Fruit fly (Drosophila melanogaster) whole organism, embryonic: ENCODE results near the gene CG32379.

Experiments used
- Asciz ChIP-seq: fragments of 200-800 bp; sonication (Bioruptor generic); optimal IDR thresholded peaks from 2 replicates; lab custom pipeline; 2017; ENCODE audit warnings: missing biosample characterization, mild to moderate bottlenecking, missing genetic modification characterization, missing genetic modification reagents
- Atf-2 ChIP-seq: fragments of 200-800 bp; sonication (Bioruptor generic); optimal IDR thresholded peaks from 2 replicates; lab custom pipeline; 2016; ENCODE audit warnings: missing biosample characterization, missing genetic modification characterization
- Awh ChIP-seq: fragments of 200-800 bp; sonication (Bioruptor generic); IDR thresholded peaks from 2 replicates; pipeline ENCODE4, ENCODE4 v1.3.6; 2022; ENCODE audit warnings: missing biosample characterization, missing genetic modification characterization
- Bgb ChIP-seq: fragments of 200-800 bp; sonication (Bioruptor generic); IDR thresholded peaks from 2 replicates; pipeline ENCODE4 v1.3.6; 2022; ENCODE audit warnings: missing biosample characterization, missing genetic modification characterization; ENCODE audit not compliant: partially characterized antibody
- CG10321 ChIP-seq: fragments of 200-800 bp; sonication (Bioruptor generic); IDR thresholded peaks from 2 replicates; pipeline ENCODE4 v1.3.6; 2022; ENCODE audit warnings: missing biosample characterization, missing genetic modification characterization
- CG10462 ChIP-seq: fragments of 200-800 bp; sonication (Bioruptor generic); optimal IDR thresholded peaks from 2 replicates; lab custom pipeline; 2016; ENCODE audit warnings: missing biosample characterization, missing genetic modification characterization
- CG12104 ChIP-seq: fragments of 200-800 bp; sonication (Bioruptor generic); optimal IDR thresholded peaks from 3 replicates; lab custom pipeline; 2016; ENCODE audit warnings: missing biosample characterization, missing genetic modification characterization
- CG13123 ChIP-seq: fragments of 200-800 bp; sonication (Bioruptor generic); optimal IDR thresholded peaks from 2 replicates; lab custom pipeline; 2016; ENCODE audit warnings: missing biosample characterization, missing genetic modification characterization
- CG13624 ChIP-seq: fragments of 200-800 bp; sonication (Bioruptor generic); optimal IDR thresholded peaks from 2 replicates; lab custom pipeline; 2016; ENCODE audit warnings: missing biosample characterization, missing genetic modification characterization
- CG15601 ChIP-seq: fragments of 200-800 bp; sonication (Bioruptor generic); optimal IDR thresholded peaks from 3 replicates; lab custom pipeline; 2019; ENCODE audit warnings: missing biosample characterization, mild to moderate bottlenecking, missing genetic modification characterization, moderate library complexity
- CG1792 ChIP-seq: fragments of 200-800 bp; sonication (Bioruptor generic); optimal IDR thresholded peaks from 2 replicates; lab custom pipeline; 2016; ENCODE audit warnings: missing biosample characterization, missing genetic modification characterization
- CG18011 ChIP-seq: fragments of 200-800 bp; sonication (Bioruptor generic); optimal IDR thresholded peaks from 2 replicates; lab custom pipeline; 2017; ENCODE audit warnings: missing biosample characterization, missing genetic modification characterization, mild to moderate bottlenecking, moderate library complexity, missing genotype
- CG1832 ChIP-seq: fragments of 200-800 bp; sonication (Bioruptor generic); optimal IDR thresholded peaks from 2 replicates; lab custom pipeline; 2017; ENCODE audit warnings: missing biosample characterization, mild to moderate bottlenecking, missing genetic modification characterization, inconsistent platforms
- CG30431 ChIP-seq: fragments of 200-800 bp; sonication (Bioruptor generic); optimal IDR thresholded peaks from 2 replicates; lab custom pipeline; 2017; ENCODE audit warnings: missing biosample characterization, missing genetic modification characterization
- CG31365 ChIP-seq: fragments of 200-800 bp; sonication (Bioruptor generic); optimal IDR thresholded peaks from 2 replicates; lab custom pipeline; 2018; ENCODE audit warnings: missing biosample characterization, mild to moderate bottlenecking, missing genetic modification characterization
- CG32767 ChIP-seq: fragments of 200-800 bp; sonication (Bioruptor generic); IDR thresholded peaks from 2 replicates; pipeline ENCODE4 v1.3.6; 2022; ENCODE audit warnings: missing biosample characterization, missing genetic modification characterization
- CG34224 ChIP-seq: fragments of 200-800 bp; sonication (Bioruptor generic); IDR thresholded peaks from 3 replicates; pipeline ENCODE4 v1.3.6; 2022; ENCODE audit warnings: missing biosample characterization, missing genetic modification characterization; ENCODE audit not compliant: partially characterized antibody
- CG34422 ChIP-seq: fragments of 200-800 bp; sonication (Bioruptor generic); IDR thresholded peaks from 3 replicates; pipeline ENCODE4 v1.3.6; 2022; ENCODE audit warnings: missing biosample characterization, missing genetic modification characterization
- CG4854 ChIP-seq: fragments of 200-800 bp; sonication (Bioruptor generic); optimal IDR thresholded peaks from 2 replicates; lab custom pipeline; 2016; ENCODE audit warnings: missing biosample characterization, missing genetic modification characterization, inconsistent platforms
- CG6272 ChIP-seq: fragments of 200-800 bp; sonication (Bioruptor generic); IDR thresholded peaks from 2 replicates; pipeline ENCODE4 v1.3.6; 2022; ENCODE audit warnings: missing biosample characterization, missing genetic modification characterization
- CG6689 ChIP-seq: fragments of 200-800 bp; sonication (Bioruptor generic); IDR thresholded peaks from 2 replicates; pipeline ENCODE4 v1.3.6; 2022; ENCODE audit warnings: missing biosample characterization, missing genetic modification characterization
- CG7839 ChIP-seq: fragments of 200-800 bp; sonication (Bioruptor generic); optimal IDR thresholded peaks from 3 replicates; lab custom pipeline; 2018; ENCODE audit warnings: missing biosample characterization, mild to moderate bottlenecking, missing genetic modification characterization, moderate library complexity
- CG8765 ChIP-seq: fragments of 200-800 bp; sonication (Bioruptor generic); IDR thresholded peaks from 2 replicates; pipeline ENCODE4 v1.3.6; 2022; ENCODE audit warnings: missing biosample characterization, missing genetic modification characterization
- CG8924 ChIP-seq: fragments of 200-800 bp; optimal IDR thresholded peaks from 3 replicates; lab custom pipeline; 2019; ENCODE audit warnings: missing biosample characterization, mild to moderate bottlenecking, missing genetic modification characterization, moderate library complexity
- CG9876 ChIP-seq: fragments of 200-800 bp; sonication (Bioruptor generic); optimal IDR thresholded peaks from 2 replicates; lab custom pipeline; 2016; ENCODE audit warnings: missing biosample characterization, missing genetic modification characterization
- Chrac-16 ChIP-seq: fragments of 200-800 bp; sonication (Bioruptor generic); optimal IDR thresholded peaks from 3 replicates; lab custom pipeline; 2016; ENCODE audit warnings: missing biosample characterization, missing genetic modification characterization
- HLH4C ChIP-seq: fragments of 200-800 bp; sonication (Bioruptor generic); IDR thresholded peaks from 3 replicates; pipeline ENCODE4 v1.3.6; 2022; ENCODE audit warnings: missing biosample characterization, missing genetic modification characterization; ENCODE audit not compliant: partially characterized antibody
- HLH54F ChIP-seq: fragments of 200-800 bp; sonication (Bioruptor generic); optimal IDR thresholded peaks from 3 replicates; lab custom pipeline; 2016; ENCODE audit warnings: missing biosample characterization, missing genetic modification characterization
- HmgD ChIP-seq: fragments of 200-800 bp; sonication (Bioruptor generic); optimal IDR thresholded peaks from 3 replicates; lab custom pipeline; 2016; ENCODE audit warnings: missing biosample characterization, missing genetic modification characterization
- Kr ChIP-seq: fragments of 200-800 bp; sonication (Bioruptor generic); optimal IDR thresholded peaks from 2 replicates; lab custom pipeline; 2017; ENCODE audit warnings: missing biosample characterization, mild to moderate bottlenecking, missing genetic modification characterization
- Med ChIP-seq: fragments of 200-800 bp; sonication (Bioruptor generic); peaks from one replicate; lab custom pipeline; 2016; ENCODE audit warnings: missing biosample characterization, missing genetic modification characterization, mild to moderate bottlenecking, inconsistent platforms, moderate library complexity
- Meics ChIP-seq: fragments of 200-800 bp; sonication (Bioruptor generic); optimal IDR thresholded peaks from 2 replicates; lab custom pipeline; 2017; ENCODE audit warnings: missing biosample characterization, mild to moderate bottlenecking, missing genetic modification characterization
- Oaz ChIP-seq: fragments of 200-800 bp; sonication (Bioruptor generic); IDR thresholded peaks from 2 replicates; pipeline ENCODE4 v1.3.6; 2022; ENCODE audit warnings: missing biosample characterization, missing genetic modification characterization
- Optix ChIP-seq: fragments of 200-800 bp; sonication (Bioruptor generic); IDR thresholded peaks from 3 replicates; pipeline ENCODE4 v1.3.6; 2022; ENCODE audit warnings: missing biosample characterization, missing genetic modification characterization
- Ptx1 ChIP-seq: fragments of 200-800 bp; sonication (Bioruptor generic); IDR thresholded peaks from 2 replicates; pipeline ENCODE4 v1.3.6; 2022; ENCODE audit warnings: missing biosample characterization, missing genetic modification characterization
- Scr ChIP-seq: fragments of 200-800 bp; sonication (Bioruptor generic); IDR thresholded peaks from 2 replicates; pipeline ENCODE4 v1.3.6; 2022; ENCODE audit warnings: missing biosample characterization, missing genetic modification characterization; ENCODE audit not compliant: partially characterized antibody
- TFAM ChIP-seq: fragments of 200-800 bp; sonication (Bioruptor generic); optimal IDR thresholded peaks from 2 replicates; lab custom pipeline; 2017; ENCODE audit warnings: missing biosample characterization, missing genetic modification characterization, inconsistent platforms
- Trl ChIP-seq, 3 experiments: fragments of >200 bp in 2 of 3; fragments of 200-800 bp in 1 of 3; sonication (Bioruptor generic) in 1 of 3; optimal IDR thresholded peaks; 2 replicates in 1 of 3; 3 replicates in 2 of 3; lab custom pipeline; 2016 to 2017; ENCODE audit warnings: missing biosample characterization in 1 of 3, missing genetic modification characterization in 1 of 3
- ase ChIP-seq: fragments of 200-800 bp; sonication (Bioruptor generic); IDR thresholded peaks from 3 replicates; pipeline ENCODE4 v1.3.6; 2022; ENCODE audit warnings: missing biosample characterization, missing genetic modification characterization
- cad ChIP-seq: fragments of >200 bp; optimal IDR thresholded peaks from 2 replicates; lab custom pipeline; 2017; ENCODE audit warnings: missing biosample characterization, missing genetic modification characterization
- caup ChIP-seq: fragments of 200-800 bp; sonication (Bioruptor generic); optimal IDR thresholded peaks from 3 replicates; lab custom pipeline; 2017; ENCODE audit warnings: missing biosample characterization, mild to moderate bottlenecking, missing genetic modification characterization, moderate library complexity; ENCODE audit not compliant: severe bottlenecking
- dpn ChIP-seq, 2 experiments: fragments of 200-800 bp; sonication (Bioruptor generic); optimal IDR thresholded peaks; 3 replicates each; lab custom pipeline; 2016; ENCODE audit warnings: missing biosample characterization in 2 of 2, missing genetic modification characterization in 2 of 2
- fru ChIP-seq: fragments of >200 bp; optimal IDR thresholded peaks from 2 replicates; lab custom pipeline; 2017
- klu ChIP-seq: fragments of 200-800 bp; sonication (Bioruptor generic); IDR thresholded peaks from 2 replicates; pipeline ENCODE4 v1.3.6; 2022; ENCODE audit warnings: missing biosample characterization, missing genetic modification characterization
- luna ChIP-seq: fragments of 200-800 bp; sonication (Bioruptor generic); optimal IDR thresholded peaks from 2 replicates; lab custom pipeline; 2016; ENCODE audit warnings: missing biosample characterization, missing genetic modification characterization
- pb ChIP-seq: fragments of 200-800 bp; sonication (Bioruptor generic); optimal IDR thresholded peaks from 3 replicates; lab custom pipeline; 2016; ENCODE audit warnings: missing biosample characterization, missing genetic modification characterization
- pfk ChIP-seq: fragments of 200-800 bp; sonication (Bioruptor generic); optimal IDR thresholded peaks from 2 replicates; lab custom pipeline; 2018; ENCODE audit warnings: missing biosample characterization, mild to moderate bottlenecking, missing genetic modification characterization, moderate library complexity
- pho ChIP-seq: fragments of 200-800 bp; sonication (Bioruptor generic); optimal IDR thresholded peaks from 2 replicates; lab custom pipeline; 2016; ENCODE audit warnings: missing biosample characterization, missing genetic modification characterization
- usp ChIP-seq: fragments of >200 bp; optimal IDR thresholded peaks from 2 replicates; lab custom pipeline; 2017; ENCODE audit warnings: missing biosample characterization, missing genetic modification characterization
- zf30C ChIP-seq: fragments of 200-800 bp; sonication (Bioruptor generic); optimal IDR thresholded peaks from 3 replicates; lab custom pipeline; 2018; ENCODE audit warnings: missing biosample characterization, mild to moderate bottlenecking, missing genetic modification characterization
- zfh2 ChIP-seq: fragments of 200-800 bp; sonication (Bioruptor generic); optimal IDR thresholded peaks from 2 replicates; lab custom pipeline; 2016; ENCODE audit warnings: missing biosample characterization, missing genetic modification characterization

Gene CG32379

dm6 chr3L:7360324-7360852 lies 35.8 kb upstream of the CG32379 start, which contains the start of gene Sec63 (continued):
- TF ChIP-seq HLH4C (GFP tag; lab: Robert Waterston, UW): peak; percentile 89
- no peak for TF ChIP-seq TFAM (GFP tag; lab: Kevin White, UChicago)
- TF ChIP-seq CG4854: no peak
- TF ChIP-seq CG34224 (GFP tag; lab: Robert Waterston, UW): peak; percentile 63
- TF ChIP-seq CG6272 (GFP tag; lab: Robert Waterston, UW): peak; percentile 53
- peak; percentile 38 for TF ChIP-seq Chrac-16 (GFP tag; lab: Kevin White, UChicago)
- TF ChIP-seq Awh (GFP tag; lab: Robert Waterston, UW): 0 out of 2 replicates have a peak, but pooled peaks have one; percentile 29
- TF ChIP-seq Bgb (GFP tag; lab: Robert Waterston, UW): peak; percentile 93
- peak; percentile 93 for TF ChIP-seq pfk (GFP tag; lab: Kevin White, UChicago)
- no peak for TF ChIP-seq pho (GFP tag; lab: Kevin White, UChicago)
- TF ChIP-seq Ptx1: peak; percentile 59
- TF ChIP-seq HmgD (GFP tag; lab: Kevin White, UChicago): peak; percentile 53
- TF ChIP-seq Oaz (GFP tag; lab: Robert Waterston, UW): no peak
- peak; percentile 46 for TF ChIP-seq CG13123
- peak; percentile 69 for TF ChIP-seq Meics (GFP tag; lab: Kevin White, UChicago)
- TF ChIP-seq usp (GFP tag; lab: Kevin White, UChicago): no peak
- TF ChIP-seq cad (GFP tag; lab: Kevin White, UChicago): no peak
- TF ChIP-seq pb: peak; percentile 11
- no peak for TF ChIP-seq CG1792
- TF ChIP-seq CG15601: peak; percentile 50
- TF ChIP-seq luna: peak; percentile 22
- no peak for TF ChIP-seq fru (lab: Kevin White, UChicago)
- no peak for TF ChIP-seq CG30431 (GFP tag; lab: Kevin White, UChicago)
- peak; percentile 22 for TF ChIP-seq Asciz
- peak; percentile 79 for TF ChIP-seq Scr (GFP tag; lab: Robert Waterston, UW)
- peak; percentile 60 for TF ChIP-seq Med
- TF ChIP-seq CG8924 (tag; lab: Kevin White, UChicago): peak; percentile 36
- TF ChIP-seq klu (GFP tag; lab: Robert Waterston, UW): no peak
- TF ChIP-seq CG12104 (GFP tag; lab: Kevin White, UChicago): no peak
- TF ChIP-seq caup (GFP tag; lab: Kevin White, UChicago): peak; percentile 27
- TF ChIP-seq CG32767 (GFP tag; lab: Robert Waterston, UW): peak; percentile 20; the same call in 1 of the 2 replicates
- no peak for TF ChIP-seq CG1832
- peak; percentile 79 for TF ChIP-seq CG6689
- TF ChIP-seq zf30C (GFP tag; lab: Kevin White, UChicago): peak; percentile 3
- no peak for TF ChIP-seq CG10462 (GFP tag; lab: Kevin White, UChicago)
- peak; percentile 41 to 63 for TF ChIP-seq dpn (GFP tag; optimal IDR thresholded peaks at IDR 0.05; lab: Kevin White, UChicago)
- peak; percentile 49 for TF ChIP-seq CG7839
- TF ChIP-seq ase (GFP tag; lab: Robert Waterston, UW): peak; percentile 42; the same call in 1 of the 3 replicates
- peak; percentile 6 for TF ChIP-seq HLH54F
- TF ChIP-seq CG9876 (GFP tag; lab: Kevin White, UChicago): no peak
- no peak for TF ChIP-seq CG31365
- no peak for TF ChIP-seq CG8765 (GFP tag; lab: Robert Waterston, UW)
- no peak for TF ChIP-seq Atf-2 (GFP tag; lab: Kevin White, UChicago)
- TF ChIP-seq Trl (optimal IDR thresholded peaks at IDR 0.05; lab: Kevin White, UChicago): no peak
- no peak for TF ChIP-seq Trl (GFP tag; optimal IDR thresholded peaks at IDR 0.05; lab: Kevin White, UChicago)
- TF ChIP-seq zfh2 (GFP tag; lab: Kevin White, UChicago): peak; percentile 22
- no peak for TF ChIP-seq Optix (GFP tag; lab: Robert Waterston, UW)
- peak; percentile 36 for TF ChIP-seq CG13624 (GFP tag; lab: Kevin White, UChicago)
- TF ChIP-seq CG18011 (GFP tag; lab: Kevin White, UChicago): no peak
- no peak for TF ChIP-seq CG10321 (GFP tag; lab: Robert Waterston, UW)
- no peak for TF ChIP-seq Kr (GFP tag; lab: Kevin White, UChicago)
- TF ChIP-seq CG34422 (GFP tag; lab: Robert Waterston, UW): peak; percentile 85
